Fruit fly (Drosophila melanogaster): ENCODE data around the gene Arl8.

DNA sequence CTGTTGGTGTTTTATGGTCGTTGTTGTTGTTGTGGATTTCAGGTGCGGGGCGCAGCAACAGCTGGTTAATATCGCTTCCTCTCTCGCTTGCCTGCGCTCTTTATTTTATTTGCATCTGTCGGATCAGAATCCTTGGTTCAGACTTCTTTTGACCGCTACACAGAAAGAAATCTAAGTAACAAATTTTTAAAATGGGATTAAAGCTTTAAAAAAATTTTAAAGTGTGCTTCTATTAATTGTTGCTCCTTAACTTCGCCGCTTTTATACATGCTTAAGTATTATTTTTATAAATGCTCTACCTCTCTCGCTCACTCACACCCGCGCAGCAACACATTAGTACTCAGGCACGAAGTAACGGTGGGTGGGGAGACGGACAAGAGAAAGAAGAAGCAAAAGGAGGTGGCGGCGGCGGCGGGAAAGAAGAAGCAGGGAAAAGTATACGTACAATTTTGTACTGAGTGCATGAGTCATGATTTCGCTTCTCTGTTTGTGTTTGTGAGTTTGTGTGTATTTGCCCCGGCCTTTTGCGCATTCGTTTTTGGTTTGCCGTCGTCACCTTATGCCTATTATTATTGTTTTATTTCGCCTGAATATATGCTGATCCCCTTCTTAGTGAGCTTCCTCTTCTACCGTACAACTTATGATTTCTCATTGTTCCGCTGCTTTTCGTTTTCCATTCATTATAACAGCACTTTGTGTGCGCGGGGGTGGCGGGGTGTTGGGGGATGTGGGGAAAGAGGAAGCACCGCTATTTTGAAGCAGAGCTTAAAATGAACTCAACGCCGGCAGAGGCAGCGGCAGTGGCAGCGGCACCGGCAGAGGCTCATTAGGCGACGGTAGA lies 12.4 kb upstream of the Arl8 start:
- TF ChIP-seq insv (optimal IDR thresholded peaks at IDR 0.05) (no peak), Sin3A (optimal IDR thresholded peaks at IDR 0.05) (no peak)

Measured in Kc167 (cell line).